Fruit fly (Drosophila melanogaster) whole organism, prepupa: Measurements from ENCODE around the gene CG3823.

Source experiments
- CG11294 ChIP-seq: fragments of 200-800 bp; sonication (Bioruptor generic); IDR thresholded peaks from 2 replicates; pipeline ENCODE4 v1.3.6; 2022; ENCODE audit warnings: missing biosample characterization, missing genetic modification characterization
- CG11762 ChIP-seq: fragments of 200-800 bp; sonication (Bioruptor generic); optimal IDR thresholded peaks from 3 replicates; lab custom pipeline; 2016; ENCODE audit warnings: missing biosample characterization, missing genetic modification characterization; ENCODE audit not compliant: insufficient read depth
- CG3032 ChIP-seq: fragments of 200-800 bp; optimal IDR thresholded peaks from 2 replicates; lab custom pipeline; 2019; ENCODE audit warnings: missing biosample characterization, mild to moderate bottlenecking, missing genetic modification characterization, moderate library complexity
- CG31627 ChIP-seq: fragments of 200-800 bp; sonication (Bioruptor generic); optimal IDR thresholded peaks from 3 replicates; lab custom pipeline; 2016; ENCODE audit warnings: missing biosample characterization, missing genetic modification characterization
- CG32006 ChIP-seq: fragments of 200-800 bp; sonication (Bioruptor generic); optimal IDR thresholded peaks from 3 replicates; lab custom pipeline; 2017; ENCODE audit warnings: missing biosample characterization, mild to moderate bottlenecking, missing genetic modification characterization
- CG34406 ChIP-seq: fragments of 200-800 bp; sonication (Bioruptor generic); optimal IDR thresholded peaks from 3 replicates; lab custom pipeline; 2016; ENCODE audit warnings: missing biosample characterization, missing genetic modification characterization
- CG4318 ChIP-seq: fragments of 200-800 bp; sonication (Bioruptor generic); optimal IDR thresholded peaks from 3 replicates; lab custom pipeline; 2017; ENCODE audit warnings: missing biosample characterization, mild to moderate bottlenecking, missing genetic modification characterization
- CG6163 ChIP-seq: fragments of 200-800 bp; sonication (Bioruptor generic); IDR thresholded peaks from 3 replicates; pipeline ENCODE4 v1.3.6; 2022; ENCODE audit warnings: missing biosample characterization, missing genetic modification characterization
- CG6808 ChIP-seq: fragments of 200-800 bp; sonication (Bioruptor generic); optimal IDR thresholded peaks from 3 replicates; lab custom pipeline; 2017; ENCODE audit warnings: missing biosample characterization, missing genetic modification characterization, mild to moderate bottlenecking, moderate library complexity, missing genetic modification reagents
- CG6854 ChIP-seq: fragments of 200-800 bp; sonication (Bioruptor generic); optimal IDR thresholded peaks from 2 replicates; lab custom pipeline; 2017; ENCODE audit warnings: missing biosample characterization, mild to moderate bottlenecking, missing genetic modification characterization
- CG7368 ChIP-seq: fragments of 200-800 bp; sonication (Bioruptor generic); optimal IDR thresholded peaks from 3 replicates; lab custom pipeline; 2016; ENCODE audit warnings: missing biosample characterization, missing genetic modification characterization
- CG8319 ChIP-seq: fragments of 200-800 bp; sonication (Bioruptor generic); optimal IDR thresholded peaks from 3 replicates; lab custom pipeline; 2016; ENCODE audit warnings: missing biosample characterization, missing genetic modification characterization
- CG8632 ChIP-seq: fragments of 200-800 bp; sonication (Bioruptor generic); optimal IDR thresholded peaks from 3 replicates; lab custom pipeline; 2016; ENCODE audit warnings: missing biosample characterization, missing genetic modification characterization
- CG9139 ChIP-seq: fragments of 200-800 bp; sonication (Bioruptor generic); optimal IDR thresholded peaks from 3 replicates; lab custom pipeline; 2017; ENCODE audit warnings: missing biosample characterization, mild to moderate bottlenecking, missing genetic modification characterization
- Eip78C ChIP-seq: fragments of 200-800 bp; sonication (Bioruptor generic); peaks from one replicate; lab custom pipeline; 2016; ENCODE audit warnings: missing biosample characterization, missing genetic modification characterization
- Eip93F ChIP-seq: fragments of 200-800 bp; sonication (Bioruptor generic); optimal IDR thresholded peaks from 2 replicates; lab custom pipeline; 2016; ENCODE audit warnings: missing biosample characterization, mild to moderate bottlenecking, missing genetic modification characterization
- Ets96B ChIP-seq: fragments of 200-800 bp; optimal IDR thresholded peaks from 2 replicates; lab custom pipeline; 2019; ENCODE audit warnings: missing biosample characterization, mild to moderate bottlenecking, missing genetic modification characterization, moderate library complexity
- Hr38 ChIP-seq: sonication (Bioruptor generic); optimal IDR thresholded peaks from 2 replicates; lab custom pipeline; 2016; ENCODE audit warnings: missing biosample characterization, missing genetic modification characterization
- Hr4 ChIP-seq: fragments of 200-800 bp; sonication (Bioruptor generic); optimal IDR thresholded peaks from 3 replicates; lab custom pipeline; 2016; ENCODE audit warnings: missing biosample characterization, missing genetic modification characterization
- Lpt ChIP-seq: fragments of 200-800 bp; sonication (Bioruptor generic); optimal IDR thresholded peaks from 3 replicates; lab custom pipeline; 2016; ENCODE audit warnings: missing biosample characterization, missing genetic modification characterization
- Sox14 ChIP-seq: fragments of 200-800 bp; sonication (Bioruptor generic); optimal IDR thresholded peaks from 3 replicates; lab custom pipeline; 2016; ENCODE audit warnings: missing biosample characterization, missing genetic modification characterization
- achi ChIP-seq: fragments of 200-800 bp; sonication (Bioruptor generic); optimal IDR thresholded peaks from 3 replicates; lab custom pipeline; 2016; ENCODE audit warnings: missing biosample characterization, missing genetic modification characterization
- acj6 ChIP-seq: fragments of 200-800 bp; sonication (Bioruptor generic); optimal IDR thresholded peaks from 3 replicates; lab custom pipeline; 2016; ENCODE audit warnings: missing biosample characterization, missing genetic modification characterization
- dac ChIP-seq: fragments of 200-800 bp; sonication (Bioruptor generic); optimal IDR thresholded peaks from 2 replicates; lab custom pipeline; 2017; ENCODE audit warnings: missing biosample characterization, mild to moderate bottlenecking, missing genetic modification characterization
- dsx ChIP-seq: fragments of 200-800 bp; optimal IDR thresholded peaks from 3 replicates; lab custom pipeline; 2019; ENCODE audit warnings: missing biosample characterization, mild to moderate bottlenecking, missing genetic modification characterization, moderate library complexity; ENCODE audit not compliant: poor library complexity, severe bottlenecking
- eg ChIP-seq: fragments of 200-800 bp; sonication (Bioruptor generic); IDR thresholded peaks from 3 replicates; pipeline ENCODE4 v1.3.6; 2022; ENCODE audit warnings: missing biosample characterization, missing genetic modification characterization
- esn ChIP-seq: fragments of 200-800 bp; sonication (Bioruptor generic); optimal IDR thresholded peaks from 2 replicates; lab custom pipeline; 2016; ENCODE audit warnings: missing biosample characterization, mild to moderate bottlenecking, missing genetic modification characterization, moderate library complexity
- fd85E ChIP-seq: fragments of 200-800 bp; sonication (Bioruptor generic); optimal IDR thresholded peaks from 3 replicates; lab custom pipeline; 2016; ENCODE audit warnings: missing biosample characterization, missing genetic modification characterization
- fkh ChIP-seq: fragments of 200-800 bp; sonication (Bioruptor generic); optimal IDR thresholded peaks from 3 replicates; lab custom pipeline; 2017; ENCODE audit warnings: missing biosample characterization, mild to moderate bottlenecking, missing genetic modification characterization, moderate library complexity
- lz ChIP-seq: fragments of 200-800 bp; sonication (Bioruptor generic); optimal IDR thresholded peaks from 3 replicates; lab custom pipeline; 2016; ENCODE audit warnings: missing biosample characterization, missing genetic modification characterization
- svp ChIP-seq: fragments of 200-800 bp; sonication (Bioruptor generic); peaks from one replicate; lab custom pipeline; 2016; ENCODE audit warnings: missing biosample characterization, missing genetic modification characterization
- topi ChIP-seq: fragments of 200-800 bp; sonication (Bioruptor generic); optimal IDR thresholded peaks from 3 replicates; lab custom pipeline; 2016; ENCODE audit warnings: missing biosample characterization, missing genetic modification characterization
- vri ChIP-seq: fragments of 200-800 bp; sonication (Bioruptor generic); optimal IDR thresholded peaks from 3 replicates; lab custom pipeline; 2016; ENCODE audit warnings: missing biosample characterization, mild to moderate bottlenecking, missing genetic modification characterization

Gene CG3823

dm6 chrX:6303675-6304074 is at the start of gene CG3823:
Gene CG3823, plus strand, starts transcription at chrX:6303975.
- no peak for TF ChIP-seq lz
- TF ChIP-seq Eip93F (GFP tag; lab: Kevin White, UChicago) = no peak
- TF ChIP-seq CG6163 = peak; percentile 21; the same call in 1 of the 3 replicates
- TF ChIP-seq topi = no peak

- no peak for TF ChIP-seq Hr4 (GFP tag; lab: Kevin White, UChicago)
- peak; percentile 49 for TF ChIP-seq dsx (GFP tag; lab: Kevin White, UChicago)
- peak; percentile 58 for TF ChIP-seq svp
- TF ChIP-seq, all 60 proteins: peak for 2
These were observed 49.0 kb upstream of the CG3823 start for dm6 chrX:6254617-6255349.

DNA sequence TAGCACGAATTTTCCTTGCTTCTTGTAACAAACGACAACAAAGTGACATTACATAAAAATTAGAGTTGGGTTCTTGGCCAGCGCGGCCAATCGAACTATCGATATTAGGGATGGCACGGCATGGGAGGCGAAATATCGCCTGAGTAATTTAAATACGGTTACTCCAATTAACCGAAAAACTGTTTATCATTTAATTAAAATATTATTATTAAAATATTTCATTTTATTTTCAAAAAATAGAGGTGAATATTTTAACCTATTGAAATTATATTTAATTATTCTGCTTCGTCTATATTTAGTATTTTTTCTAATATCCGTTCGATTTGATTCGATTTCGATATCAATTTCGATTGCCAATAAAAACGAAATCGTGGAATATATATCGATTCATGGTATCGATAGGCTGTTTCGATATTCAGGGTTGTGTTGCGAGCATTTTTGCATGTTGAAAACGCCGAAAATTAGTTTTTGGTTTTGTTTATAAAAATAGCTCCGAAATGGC is 48.3 kb upstream of the CG3823 start, which contains the start of the genes Rbcn-3A and Spx:
TSS of gene Rbcn-3A (minus strand) at position 74 of the 502 bp plus-strand sequence.
TSS of gene Spx (plus strand) at position 409 of the 502 bp plus-strand sequence.
- TF ChIP-seq CG7368 (GFP tag; lab: Kevin White, UChicago) (no peak), vri (peak; percentile 39), CG31627 (GFP tag; lab: Kevin White, UChicago) (peak; percentile 3), CG8632 (peak; percentile 20), CG6808 (GFP tag; lab: Kevin White, UChicago) (no peak), acj6 (peak; percentile 35), achi (GFP tag; lab: Kevin White, UChicago) (peak; percentile 47), CG6163 (no peak), dsx (GFP tag; lab: Kevin White, UChicago) (peak; percentile 45), lz (peak; percentile 9), fd85E (GFP tag; lab: Kevin White, UChicago) (no peak), Lpt (no peak), Eip78C (GFP tag; lab: Kevin White, UChicago) (peak; percentile 61), CG9139 (GFP tag; lab: Kevin White, UChicago) (no peak), topi (peak; percentile 13), eg (0 out of 3 replicates have a peak, but pooled peaks have one; percentile 13), CG32006 (GFP tag; lab: Kevin White, UChicago) (no peak), CG11294 (GFP tag; lab: Robert Waterston, UW) (no peak), CG6854 (GFP tag; lab: Kevin White, UChicago) (no peak), esn (GFP tag; lab: Kevin White, UChicago) (peak; percentile 42), CG8319 (no peak), dac (no peak), CG3032 (tag; lab: Kevin White, UChicago) (peak; percentile 41), Sox14 (GFP tag; lab: Kevin White, UChicago) (no peak), svp (no peak), CG34406 (GFP tag; lab: Kevin White, UChicago) (peak; percentile 10), CG11762 (GFP tag; lab: Kevin White, UChicago) (no peak)

DNA sequence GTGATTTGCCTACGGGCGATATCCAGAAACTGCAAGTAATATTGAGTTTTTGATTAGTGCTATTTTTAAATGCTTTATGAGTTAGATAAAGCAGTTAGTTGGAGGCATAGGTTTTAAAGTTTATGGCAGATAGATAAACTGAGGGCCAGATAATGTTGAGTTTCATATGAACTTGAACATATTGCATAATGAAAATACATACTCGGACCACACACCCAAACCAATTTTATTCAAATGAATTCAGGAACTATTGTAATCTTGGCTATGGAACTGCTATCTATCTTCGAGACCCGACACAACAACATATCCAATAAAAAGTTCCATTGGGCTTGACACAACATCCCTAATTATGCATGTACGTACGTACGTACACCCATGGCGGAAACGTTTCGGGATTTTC is 44.1 kb upstream of the CG3823 start:
- TF ChIP-seq Ets96B (tag; lab: Kevin White, UChicago) (no peak), topi (no peak), CG4318 (GFP tag; lab: Kevin White, UChicago) (no peak)

- TF ChIP-seq eg = 0 out of 3 replicates have a peak, but pooled peaks have one; percentile 18
- TF ChIP-seq Eip78C (GFP tag; lab: Kevin White, UChicago) = peak; percentile 47
- TF ChIP-seq fkh (GFP tag; lab: Kevin White, UChicago) = peak; percentile 37
- TF ChIP-seq esn (GFP tag; lab: Kevin White, UChicago) = peak; percentile 30
- no peak for TF ChIP-seq Hr38
- TF ChIP-seq topi = peak; percentile 17
- TF ChIP-seq Lpt = no peak
These were observed 42.9 kb upstream of the CG3823 start, which contains the start of gene Josd for dm6 chrX:6260900-6261299. Gene Josd, plus strand, starts transcription at chrX:6261169.
